Worm (Caenorhabditis elegans) whole organism, L2 larva: ENCODE results near the gene exc-15.

ENCODE experiments used
- F13H6.1 ChIP-seq: sonication (generic microtip); optimal IDR thresholded peaks from 2 replicates; lab custom pipeline; 2016; ENCODE audit warnings: missing genetic modification characterization, missing compliant biosample characterization
- blmp-1 ChIP-seq: sonication (generic microtip); optimal IDR thresholded peaks from 2 replicates; lab custom pipeline; 2017; ENCODE audit warnings: missing genetic modification characterization, mild to moderate bottlenecking, missing compliant biosample characterization, antibody characterized with exemption, moderate library complexity; ENCODE audit not compliant: insufficient read depth
- nhr-11 ChIP-seq: fragments of 150-350 bp; optimal IDR thresholded peaks from 2 replicates; lab custom pipeline; 2014; ENCODE audit warnings: missing biosample characterization, missing genetic modification characterization
- nhr-77 ChIP-seq: fragments of 150-350 bp; optimal IDR thresholded peaks from 2 replicates; lab custom pipeline; 2014; ENCODE audit warnings: missing biosample characterization, missing genetic modification characterization
- zag-1 ChIP-seq: fragments of 150-350 bp; optimal IDR thresholded peaks from 2 replicates; lab custom pipeline; 2014; ENCODE audit warnings: missing biosample characterization, missing genetic modification characterization

ce11 chrV:4454634-4455033, 28.6 kb upstream of the exc-15 start, which contains the start of gene gnrr-5:
- TF ChIP-seq blmp-1, result no peak
- TF ChIP-seq zag-1, result no peak
- TF ChIP-seq nhr-11 (tag; lab: Kevin White, UChicago), result no peak
- TF ChIP-seq nhr-77 (tag; lab: Kevin White, UChicago), result no peak
- TF ChIP-seq F13H6.1 (tag; lab: Kevin White, UChicago), result no peak
